Fruit fly (Drosophila melanogaster) whole organism: ENCODE measurements around the gene whe.

Experiments used
- CG8478 ChIP-seq: fragments of >200 bp; optimal IDR thresholded peaks from 2 replicates; lab custom pipeline; 2018; ENCODE audit warnings: inconsistent platforms
- EcR ChIP-seq, 2 experiments: fragments of >200 bp; optimal IDR thresholded peaks; 2 replicates each; lab custom pipeline; 2017; ENCODE audit warnings: missing biosample characterization in 2 of 2, missing genetic modification characterization in 2 of 2, missing genetic modification reagents in 2 of 2
- psq ChIP-seq: fragments of >200 bp; optimal IDR thresholded peaks from 2 replicates; lab custom pipeline; 2017
- usp ChIP-seq: fragments of >200 bp; optimal IDR thresholded peaks from 2 replicates; lab custom pipeline; 2017; ENCODE audit warnings: missing biosample characterization, missing genetic modification characterization, mixed read lengths

DNA sequence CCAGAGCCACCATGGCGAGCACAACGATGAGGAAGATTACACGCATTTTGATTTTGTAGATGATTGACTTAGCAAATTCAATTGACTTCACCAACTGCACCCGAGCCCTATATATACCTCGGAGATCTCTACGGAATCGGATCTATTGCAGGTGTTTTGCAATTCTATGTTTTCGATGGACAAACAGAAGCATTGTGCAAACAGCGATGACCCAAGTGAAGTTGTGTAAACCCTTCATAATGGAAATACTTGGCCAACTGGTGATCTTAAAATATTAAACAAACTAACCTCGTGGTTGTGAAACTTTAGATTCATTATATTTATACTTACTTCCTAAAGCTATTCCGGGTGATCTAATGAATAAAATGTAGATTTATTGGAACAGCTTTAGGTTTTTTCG lies at the start of gene whe:
- no peak for TF ChIP-seq usp (GFP tag; lab: Kevin White, UChicago)
- TF ChIP-seq psq (lab: Kevin White, UChicago), result no peak
- no peak for TF ChIP-seq EcR (GFP tag; optimal IDR thresholded peaks at IDR 0.05; lab: Kevin White, UChicago)
- TF ChIP-seq CG8478, result no peak
